Worm (Caenorhabditis elegans): ENCODE results near the gene metl-1.
A peak's percentile ranks its signal among the peaks of the same experiment; 100 is the strongest.
"Not testable (repeated sequence)": the region's sequence is repeated elsewhere in the genome, so short reads cannot be mapped to it uniquely, and the experiment has no call there.

Gene metl-1

DNA sequence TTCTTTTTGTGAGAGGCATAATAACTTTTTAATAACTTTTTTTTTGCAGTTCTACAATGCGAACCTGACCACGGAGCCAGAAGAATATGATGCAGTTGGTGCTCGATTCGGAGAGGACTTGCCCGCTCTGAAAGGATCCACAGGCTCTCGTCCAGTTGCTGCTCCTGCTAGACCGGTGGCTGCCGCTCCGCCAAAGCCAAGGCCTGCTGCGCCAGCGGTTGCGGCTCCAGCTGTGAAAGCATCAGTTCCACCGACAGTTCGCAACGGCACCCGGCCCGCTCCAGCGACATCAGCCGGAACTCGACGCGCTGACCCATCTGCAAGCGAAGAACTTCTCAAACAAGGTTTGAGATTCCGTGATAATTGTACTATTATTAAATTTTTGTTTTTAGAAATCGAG lies 30.2 kb downstream of the metl-1 start:
- no peak for TF ChIP-seq hlh-1 (tag; optimal IDR thresholded peaks at IDR 0.05)
- TF ChIP-seq drap-1 (GFP tag; optimal IDR thresholded peaks at IDR 0.05): no peak
- TF ChIP-seq unc-120 (tag; optimal IDR thresholded peaks at IDR 0.05; ENCODE audit: poor library complexity, severe bottlenecking): no peak
- TF ChIP-seq sem-2 (GFP tag; optimal IDR thresholded peaks at IDR 0.05): no peak
- no peak for TF ChIP-seq blmp-1 (tag; optimal IDR thresholded peaks at IDR 0.05)
- no peak for TF ChIP-seq tbx-8 (GFP tag; optimal IDR thresholded peaks at IDR 0.05)
- no peak for TF ChIP-seq nhr-76 (tag; optimal IDR thresholded peaks at IDR 0.05)
- TF ChIP-seq nhr-2 (tag; optimal IDR thresholded peaks at IDR 0.05): no peak
- TF ChIP-seq snpc-4 (tag; optimal IDR thresholded peaks at IDR 0.05): no peak
- TF ChIP-seq pha-4 (tag; optimal IDR thresholded peaks at IDR 0.05): no peak
- TF ChIP-seq M03D4.4 (tag; optimal IDR thresholded peaks at IDR 0.05): no peak
- no peak for TF ChIP-seq lin-13 (tag; optimal IDR thresholded peaks at IDR 0.05)

DNA sequence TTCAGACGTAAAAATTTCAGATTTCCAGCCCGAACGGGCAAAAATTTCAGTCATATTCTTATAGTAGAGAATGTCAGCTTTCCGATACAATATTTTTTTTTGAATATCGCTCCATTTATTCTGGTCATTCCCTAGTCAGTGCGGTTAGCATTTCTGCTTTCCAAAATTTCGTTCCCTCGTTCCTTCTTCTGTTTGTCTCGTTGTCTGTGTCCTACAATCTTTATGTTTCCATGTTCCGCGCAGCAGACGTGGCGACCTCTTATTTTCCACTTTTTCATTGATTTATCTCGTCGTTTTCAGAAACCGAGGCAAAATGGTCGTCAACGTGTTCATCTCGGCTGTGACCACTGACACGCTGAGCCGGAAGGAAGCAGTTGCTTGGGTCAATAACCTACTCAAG lies 30.9 kb downstream of the metl-1 start, which contains the start of gene ebp-2:
ebp-2 (plus strand) TSS at position 301 of the 400 bp plus-strand sequence.
- not testable (repeated sequence) for TF ChIP-seq ztf-11 (tag; optimal IDR thresholded peaks at IDR 0.05); lin-32 (GFP tag; optimal IDR thresholded peaks at IDR 0.05); snpc-4 (tag; optimal IDR thresholded peaks at IDR 0.05)

DNA sequence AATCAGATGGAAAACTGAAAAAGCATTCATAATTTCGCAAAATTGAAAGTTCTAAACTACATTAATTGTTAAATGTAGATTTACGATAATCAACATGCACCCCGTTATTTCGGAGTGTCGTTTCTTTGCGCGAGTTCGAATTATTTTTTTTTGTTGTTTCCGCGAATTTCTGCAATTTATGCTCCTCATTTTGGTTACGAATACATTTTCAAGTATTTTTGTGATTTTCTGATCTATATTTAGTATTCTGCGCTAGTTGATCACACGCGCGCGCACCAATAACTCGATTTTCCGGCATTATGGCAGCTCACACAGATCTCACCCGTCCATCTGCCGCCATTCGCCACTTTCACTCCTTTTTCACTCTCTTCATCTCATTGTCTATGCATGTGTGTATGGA lies 33.1 kb downstream of the metl-1 start, which contains the start of gene VW02B12L.2:
VW02B12L.2 (minus strand) TSS at position 65 of the 400 bp plus-strand sequence.
- peak; percentile 5 for TF ChIP-seq lin-13 (tag; optimal IDR thresholded peaks at IDR 0.05)
- TF ChIP-seq ceh-83 (GFP tag; optimal IDR thresholded peaks at IDR 0.05): no peak
- TF ChIP-seq nhr-12 (tag; optimal IDR thresholded peaks at IDR 0.05): no peak
- TF ChIP-seq unc-39 (tag; optimal IDR thresholded peaks at IDR 0.05): no peak
- no peak for TF ChIP-seq nhr-237 (tag; optimal IDR thresholded peaks at IDR 0.05)
- peak; percentile 3 for TF ChIP-seq cnd-1 (tag; optimal IDR thresholded peaks at IDR 0.05)
- no peak for TF ChIP-seq ceh-43 (GFP tag; optimal IDR thresholded peaks at IDR 0.05)
- TF ChIP-seq snpc-4 (tag; optimal IDR thresholded peaks at IDR 0.05): no peak
- peak; percentile 42 for TF ChIP-seq ham-2 (GFP tag; optimal IDR thresholded peaks at IDR 0.05)
- no peak for TF ChIP-seq mls-2 (tag; optimal IDR thresholded peaks at IDR 0.05)
- TF ChIP-seq unc-62 (GFP tag; optimal IDR thresholded peaks at IDR 0.05): no peak
- peak; percentile 94 for TF ChIP-seq ces-1 (GFP tag; optimal IDR thresholded peaks at IDR 0.05)
- no peak for TF ChIP-seq nhr-76 (tag; optimal IDR thresholded peaks at IDR 0.05)
- no peak for TF ChIP-seq tbx-8 (GFP tag; optimal IDR thresholded peaks at IDR 0.05)
- TF ChIP-seq flh-1 (GFP tag; optimal IDR thresholded peaks at IDR 0.05): no peak
- TF ChIP-seq ztf-11 (tag; optimal IDR thresholded peaks at IDR 0.05): no peak
- TF ChIP-seq elt-3 (tag; optimal IDR thresholded peaks at IDR 0.05): no peak
- no peak for TF ChIP-seq sem-2 (GFP tag; optimal IDR thresholded peaks at IDR 0.05)
- no peak for TF ChIP-seq bed-3 (GFP tag; optimal IDR thresholded peaks at IDR 0.05)
- TF ChIP-seq mep-1 (tag; optimal IDR thresholded peaks at IDR 0.05): no peak
- TF ChIP-seq unc-120 (tag; optimal IDR thresholded peaks at IDR 0.05; ENCODE audit: poor library complexity, severe bottlenecking): no peak
- TF ChIP-seq nhr-28 (tag; optimal IDR thresholded peaks at IDR 0.05): no peak
- no peak for TF ChIP-seq nhr-2 (tag; optimal IDR thresholded peaks at IDR 0.05)
- no peak for TF ChIP-seq pha-4 (tag; optimal IDR thresholded peaks at IDR 0.05)
- TF ChIP-seq ceh-39 (tag; optimal IDR thresholded peaks at IDR 0.05): no peak
- no peak for TF ChIP-seq M03D4.4 (tag; optimal IDR thresholded peaks at IDR 0.05)
- TF ChIP-seq hlh-1 (tag; optimal IDR thresholded peaks at IDR 0.05): no peak
- peak; percentile 45 for TF ChIP-seq lin-32 (GFP tag; optimal IDR thresholded peaks at IDR 0.05)
- TF ChIP-seq blmp-1 (tag; optimal IDR thresholded peaks at IDR 0.05): no peak
- TF ChIP-seq sptf-1 (tag; optimal IDR thresholded peaks at IDR 0.05): no peak
- no peak for TF ChIP-seq zip-8 (tag; optimal IDR thresholded peaks at IDR 0.05)
- TF ChIP-seq lsy-2 (tag; optimal IDR thresholded peaks at IDR 0.05): no peak
- no peak for TF ChIP-seq drap-1 (GFP tag; optimal IDR thresholded peaks at IDR 0.05)
- no peak for TF ChIP-seq mab-5 (tag; optimal IDR thresholded peaks at IDR 0.05)
- TF ChIP-seq elt-1 (tag; optimal IDR thresholded peaks at IDR 0.05; ENCODE audit: borderline replicate concordance, insufficient read depth): no peak

DNA sequence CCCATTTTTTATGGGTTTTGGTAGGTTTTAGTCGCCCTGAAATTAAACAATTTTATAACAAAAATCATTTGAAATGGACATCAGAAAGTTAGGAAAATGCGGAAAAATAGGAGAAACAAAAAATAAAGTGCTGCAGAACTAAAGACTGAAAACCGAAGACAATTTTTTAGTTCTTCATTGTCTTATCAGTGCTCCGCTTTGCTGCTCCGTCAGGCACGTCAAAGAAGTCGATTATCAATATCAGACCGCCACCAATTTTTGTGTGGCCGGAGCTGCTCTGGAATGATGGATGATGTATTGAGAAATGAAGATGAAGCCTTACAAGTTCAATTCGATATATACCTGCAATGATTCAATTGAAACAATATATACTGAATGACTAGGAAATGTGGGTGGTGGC lies 35.0 kb downstream of the metl-1 start, which contains the start of gene vha-6:
vha-6 (minus strand) TSS at position 36 of the 400 bp plus-strand sequence.
- TF ChIP-seq mls-2 (tag; optimal IDR thresholded peaks at IDR 0.05) (no peak), hlh-1 (tag; optimal IDR thresholded peaks at IDR 0.05) (no peak), lin-32 (GFP tag; optimal IDR thresholded peaks at IDR 0.05) (no peak), zip-8 (tag; optimal IDR thresholded peaks at IDR 0.05) (no peak), ceh-83 (GFP tag; optimal IDR thresholded peaks at IDR 0.05) (no peak), lin-13 (tag; optimal IDR thresholded peaks at IDR 0.05) (no peak), ham-2 (GFP tag; optimal IDR thresholded peaks at IDR 0.05) (no peak), flh-1 (GFP tag; optimal IDR thresholded peaks at IDR 0.05) (no peak), unc-39 (tag; optimal IDR thresholded peaks at IDR 0.05) (no peak), sptf-1 (tag; optimal IDR thresholded peaks at IDR 0.05) (no peak), unc-120 (tag; optimal IDR thresholded peaks at IDR 0.05; ENCODE audit: poor library complexity, severe bottlenecking) (no peak), ztf-11 (tag; optimal IDR thresholded peaks at IDR 0.05) (no peak), mab-5 (tag; optimal IDR thresholded peaks at IDR 0.05) (no peak), lsy-2 (tag; optimal IDR thresholded peaks at IDR 0.05) (no peak), nhr-237 (tag; optimal IDR thresholded peaks at IDR 0.05) (no peak), M03D4.4 (tag; optimal IDR thresholded peaks at IDR 0.05) (no peak), ceh-43 (GFP tag; optimal IDR thresholded peaks at IDR 0.05) (no peak), blmp-1 (tag; optimal IDR thresholded peaks at IDR 0.05) (no peak), unc-62 (GFP tag; optimal IDR thresholded peaks at IDR 0.05) (no peak)
